Worm (Caenorhabditis elegans) whole organism, young adult: ENCODE data around the gene ent-1.

Experiments used
- atf-7 ChIP-seq: sonication (generic microtip); optimal IDR thresholded peaks from 2 replicates; lab custom pipeline; 2017; ENCODE audit warnings: mild to moderate bottlenecking, missing genetic modification characterization, missing compliant biosample characterization
- athp-1 ChIP-seq: sonication (generic microtip); optimal IDR thresholded peaks from 2 replicates; lab custom pipeline; 2017; ENCODE audit warnings: mild to moderate bottlenecking, missing genetic modification characterization, missing compliant biosample characterization
- ceh-58 ChIP-seq: fragments of 200-800 bp; sonication (Bioruptor generic); IDR thresholded peaks from 2 replicates; pipeline ENCODE4 v1.3.6; 2022; ENCODE audit warnings: missing genetic modification characterization, missing compliant biosample characterization
- ceh-79 ChIP-seq: sonication (generic microtip); optimal IDR thresholded peaks from 2 replicates; lab custom pipeline; 2017; ENCODE audit warnings: mild to moderate bottlenecking, missing genetic modification characterization, missing compliant biosample characterization
- unc-130 ChIP-seq: sonication (generic microtip); optimal IDR thresholded peaks from 2 replicates; lab custom pipeline; 2016; ENCODE audit warnings: missing genetic modification reagents, missing genetic modification characterization, missing compliant biosample characterization

ent-1 gene

ce11 chrIV:11604909-11605308 is 50.4 kb downstream of the ent-1 start, which contains the start of the genes ragc-1 and Y24F12A.1 (continued):
- TF ChIP-seq ceh-58 (GFP tag; lab: Robert Waterston, UW), result no peak
- no peak for TF ChIP-seq unc-130 (GFP tag; lab: Kevin White, UChicago)
- no peak for TF ChIP-seq athp-1 (tag; lab: Kevin White, UChicago)
- no peak for TF ChIP-seq ceh-79 (tag; lab: Kevin White, UChicago)
- TF ChIP-seq atf-7 (tag; lab: Kevin White, UChicago), result no peak
